Fruit fly (Drosophila melanogaster): ENCODE data around the gene HipHop.

HipHop gene

DNA sequence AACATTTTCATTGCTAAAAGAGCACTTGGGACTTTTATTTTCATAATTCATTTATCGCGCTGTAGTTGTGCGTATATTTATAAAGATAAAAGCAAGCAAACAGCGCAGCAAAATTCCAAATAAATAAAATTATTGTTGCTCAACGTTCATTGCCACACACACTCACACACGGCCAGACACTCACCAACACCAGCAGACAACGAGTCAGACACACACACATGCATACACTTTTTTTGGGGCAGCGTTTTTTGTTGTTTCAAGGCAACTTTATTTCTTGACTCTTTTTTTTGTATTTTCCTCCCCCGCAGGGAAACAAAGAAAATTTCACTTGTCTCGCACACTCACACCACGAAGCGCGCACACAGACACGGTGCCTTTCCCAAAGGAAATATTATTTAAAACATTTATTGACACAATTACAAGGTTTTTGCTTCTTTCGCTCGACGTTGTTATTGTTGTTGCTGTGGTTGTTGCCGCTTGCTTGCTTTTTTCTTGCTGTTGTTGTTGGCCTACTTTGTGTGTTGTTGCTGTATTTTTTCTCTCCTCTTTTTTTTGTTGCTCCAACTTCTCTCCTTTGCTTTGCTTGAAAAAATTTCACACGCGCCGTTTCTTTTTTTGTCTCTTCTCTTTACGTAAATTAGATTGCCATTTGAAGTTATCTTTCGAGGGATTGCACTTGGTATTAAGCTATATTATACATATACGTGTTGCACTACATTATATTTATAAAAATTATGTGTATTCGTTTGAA lies 909 bp upstream of the HipHop start:
- TF ChIP-seq CG8478 (optimal IDR thresholded peaks at IDR 0.05) (no peak), CTCF (optimal IDR thresholded peaks at IDR 0.05) (no peak)

DNA sequence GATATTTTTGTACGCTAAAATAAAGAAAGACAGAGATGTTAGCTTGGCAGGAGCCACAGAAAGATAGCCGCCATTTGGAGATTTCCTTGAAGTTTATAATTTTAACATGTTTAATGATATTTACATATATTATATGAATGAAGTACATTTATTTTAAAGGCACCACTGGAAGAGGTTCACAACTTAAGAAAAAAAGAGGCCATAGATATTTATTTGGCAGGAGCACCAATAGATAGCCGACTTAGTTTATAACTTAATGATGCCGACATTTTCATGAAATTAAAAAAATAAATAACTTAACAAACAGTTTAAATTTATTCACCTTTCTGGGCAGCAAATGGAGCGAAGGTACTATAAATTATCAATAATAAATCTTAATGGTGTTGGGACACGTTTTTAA lies 1.1 kb downstream of the HipHop start:
- TF ChIP-seq CTCF (optimal IDR thresholded peaks at IDR 0.05) (no peak), CG8478 (optimal IDR thresholded peaks at IDR 0.05) (no peak)

DNA sequence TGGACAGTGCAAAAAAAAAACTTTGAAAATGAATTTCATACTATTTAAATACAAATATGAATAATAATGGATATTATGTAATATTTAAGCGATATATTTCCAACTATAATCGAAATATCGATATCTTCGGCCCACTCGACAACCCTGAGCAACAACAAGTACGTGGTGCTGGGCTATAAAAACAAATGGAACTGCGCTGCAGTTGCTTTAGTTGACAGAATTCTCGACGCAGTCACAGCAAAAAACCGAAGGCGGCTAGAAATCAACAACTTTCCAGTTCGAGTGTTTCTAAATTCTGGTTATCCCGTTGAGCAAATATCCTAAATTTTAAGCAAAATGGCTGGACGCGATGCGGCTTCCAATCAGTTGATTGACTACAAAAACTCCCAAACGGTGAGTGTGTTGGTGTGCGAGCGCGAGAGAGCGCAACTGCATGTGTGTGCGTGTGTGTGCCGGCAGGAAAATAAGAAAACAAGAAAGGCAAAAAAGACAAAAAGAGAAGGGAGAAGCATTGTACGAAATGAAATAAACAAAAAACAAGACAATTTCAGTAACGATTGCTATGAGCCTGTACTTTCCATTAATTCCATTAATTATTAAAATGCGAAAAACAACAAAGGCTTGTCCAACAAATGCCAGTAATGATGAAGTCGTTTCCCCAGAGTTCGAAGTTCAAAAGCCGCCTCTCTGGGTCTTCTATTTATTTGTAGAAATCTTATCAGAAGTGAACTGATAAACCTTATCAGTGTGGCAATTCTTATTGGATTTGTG lies 1.7 kb downstream of the HipHop start, which contains the start of gene Cat:
Gene Cat (plus strand): TSS at position 155 of the 771 bp plus-strand sequence.
- no peak for TF ChIP-seq CG8478 (optimal IDR thresholded peaks at IDR 0.05)
- TF ChIP-seq CTCF (optimal IDR thresholded peaks at IDR 0.05): no peak

DNA sequence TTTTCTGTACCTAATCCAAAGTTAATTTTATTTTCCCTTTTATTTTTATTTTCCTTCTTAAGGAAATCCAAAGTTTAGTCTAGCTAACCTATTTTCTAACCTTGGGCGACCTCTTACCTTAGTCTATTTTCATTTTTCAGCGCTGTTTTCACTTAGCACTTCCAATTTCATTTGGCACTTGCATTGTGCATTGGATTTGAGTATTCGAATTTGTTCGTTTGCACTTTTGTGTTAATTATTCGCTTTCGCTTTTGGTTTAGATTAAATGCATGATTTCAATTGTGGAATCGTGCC lies 2.2 kb downstream of the HipHop start:
- TF ChIP-seq CTCF (optimal IDR thresholded peaks at IDR 0.05): no peak
- no peak for TF ChIP-seq CG8478 (optimal IDR thresholded peaks at IDR 0.05)

DNA sequence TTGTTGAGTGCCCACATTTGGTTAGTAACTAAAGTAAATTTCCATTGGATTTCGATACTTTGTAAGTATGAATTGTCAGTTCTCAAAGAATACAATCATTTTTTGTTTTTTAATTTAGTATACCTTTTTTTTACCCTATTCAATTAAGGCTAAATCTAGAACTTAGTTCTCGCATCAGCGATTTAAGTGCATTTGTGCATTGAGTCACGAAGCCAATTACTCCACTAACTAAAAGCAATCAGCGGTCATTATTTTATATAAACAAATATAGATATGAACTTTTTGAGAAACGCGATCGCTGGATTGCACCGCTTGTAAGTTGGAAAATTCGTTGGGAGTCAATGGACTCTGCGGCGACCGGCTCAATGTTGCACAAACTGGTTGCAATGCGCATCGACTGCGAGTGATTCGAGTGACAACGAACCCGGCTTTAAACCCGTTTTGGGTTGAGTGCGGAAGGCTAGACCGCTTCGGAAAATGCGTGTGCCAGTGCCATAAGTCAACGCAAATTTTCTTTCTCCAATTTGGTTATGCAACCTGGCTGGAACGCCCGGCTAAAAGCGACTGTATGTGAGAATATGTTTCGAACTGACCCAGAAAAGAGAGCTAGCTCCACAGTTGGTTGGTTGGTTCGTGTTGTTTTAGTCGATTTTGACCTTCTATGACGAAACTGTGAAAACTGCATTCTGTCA lies 3.0 kb downstream of the HipHop start:
- TF ChIP-seq CG8478 (optimal IDR thresholded peaks at IDR 0.05) (no peak), CTCF (optimal IDR thresholded peaks at IDR 0.05) (no peak)

DNA sequence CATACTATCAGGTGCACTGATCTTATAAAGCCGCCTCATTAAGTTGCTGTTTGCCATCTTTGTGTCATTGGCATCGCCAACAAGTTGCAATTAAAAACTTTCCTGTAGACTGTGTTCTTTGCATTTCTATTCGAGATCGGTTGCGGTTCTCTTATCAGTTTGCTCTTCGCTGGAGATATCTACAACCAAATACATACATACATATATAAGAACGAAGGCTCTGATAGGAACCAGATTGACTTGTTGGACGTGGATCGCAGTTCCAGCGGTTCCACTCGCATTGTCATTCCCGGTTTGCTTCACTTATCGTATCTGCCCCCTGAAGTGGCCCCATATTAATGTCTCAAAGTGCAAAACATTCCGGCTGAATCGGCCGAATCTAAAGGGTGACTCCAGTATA lies 3.9 kb downstream of the HipHop start:
- TF ChIP-seq CTCF (optimal IDR thresholded peaks at IDR 0.05): no peak
- no peak for TF ChIP-seq CG8478 (optimal IDR thresholded peaks at IDR 0.05)

DNA sequence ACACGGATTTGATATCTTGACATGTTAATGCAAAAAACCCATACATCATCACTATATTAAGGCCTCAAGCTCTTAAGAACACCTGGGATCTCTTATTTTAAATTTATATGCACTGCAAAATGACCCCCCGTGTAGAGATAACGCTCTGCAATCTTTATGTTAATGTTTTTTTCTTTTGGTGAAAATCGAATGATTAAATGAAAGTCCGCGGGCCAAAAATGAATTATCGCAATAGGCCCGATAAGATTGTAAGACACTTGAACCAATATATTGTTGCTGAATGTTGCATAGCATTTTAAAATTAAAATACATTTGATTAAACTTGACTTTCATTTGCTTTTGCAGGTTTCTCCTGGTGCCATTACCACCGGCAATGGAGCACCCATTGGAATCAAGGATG lies 5.0 kb downstream of the HipHop start:
- TF ChIP-seq CG8478 (optimal IDR thresholded peaks at IDR 0.05): no peak
- no peak for TF ChIP-seq CTCF (optimal IDR thresholded peaks at IDR 0.05)

DNA sequence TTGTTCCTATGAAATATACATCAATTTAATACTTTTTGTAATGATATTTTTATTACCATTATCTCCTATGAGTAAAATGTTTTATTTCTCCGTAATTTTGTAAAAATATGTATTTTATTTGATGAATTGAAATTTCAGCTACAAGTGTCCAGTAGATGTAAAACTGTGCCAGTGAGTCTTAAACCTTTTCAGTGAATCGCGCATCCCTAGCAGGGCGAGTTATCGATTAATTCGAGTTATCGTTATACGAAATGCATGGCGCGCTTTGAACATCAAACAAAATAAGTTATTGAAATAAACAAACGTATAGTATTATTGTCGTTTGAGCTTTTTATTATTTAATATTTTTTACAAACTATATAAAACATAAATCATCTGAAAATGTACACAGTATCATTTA lies 7.3 kb downstream of the HipHop start:
- TF ChIP-seq CG8478 (optimal IDR thresholded peaks at IDR 0.05) (no peak), CTCF (optimal IDR thresholded peaks at IDR 0.05) (peak in 1 of 2 experiments; percentile 53)

DNA sequence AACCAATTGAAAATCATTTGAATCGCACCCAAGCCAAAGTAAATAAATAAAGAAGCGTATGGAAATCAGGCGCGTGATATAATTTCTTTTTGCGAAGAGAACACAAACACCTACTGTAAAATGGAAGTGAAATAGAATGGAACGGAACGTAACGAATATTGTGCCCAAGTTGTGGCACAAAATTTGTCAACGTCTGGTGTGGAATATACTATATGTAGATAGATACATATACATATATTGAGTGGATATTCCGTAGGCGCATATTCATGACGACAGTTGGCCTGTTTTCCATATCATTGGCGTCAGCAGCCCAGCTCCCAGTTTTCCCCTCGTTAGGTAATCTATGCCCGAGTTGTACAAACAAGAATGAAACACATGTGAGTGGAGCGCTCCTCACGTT lies 11.2 kb downstream of the HipHop start:
- no peak for TF ChIP-seq CG8478 (optimal IDR thresholded peaks at IDR 0.05)
- no peak for TF ChIP-seq CTCF (optimal IDR thresholded peaks at IDR 0.05)

DNA sequence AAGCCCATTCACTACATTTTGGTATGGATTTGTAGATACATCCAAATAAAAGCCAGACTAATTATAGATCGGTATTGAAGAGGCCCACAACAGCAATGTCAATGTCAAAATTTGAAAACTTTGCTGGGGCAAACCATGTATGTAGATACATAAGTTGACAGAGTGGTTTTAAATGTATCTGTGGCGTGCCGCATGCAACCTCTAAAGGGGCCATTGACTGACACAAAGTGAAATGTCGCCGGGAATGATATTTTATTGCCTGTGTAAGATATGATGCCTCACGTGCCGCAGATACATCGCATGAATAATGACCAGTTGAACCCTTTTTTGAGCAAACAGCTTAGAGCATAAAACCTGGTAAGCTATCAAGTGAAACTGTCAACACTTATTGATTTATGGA lies 11.7 kb downstream of the HipHop start:
- TF ChIP-seq CG8478 (optimal IDR thresholded peaks at IDR 0.05) (no peak), CTCF (optimal IDR thresholded peaks at IDR 0.05) (no peak)

DNA sequence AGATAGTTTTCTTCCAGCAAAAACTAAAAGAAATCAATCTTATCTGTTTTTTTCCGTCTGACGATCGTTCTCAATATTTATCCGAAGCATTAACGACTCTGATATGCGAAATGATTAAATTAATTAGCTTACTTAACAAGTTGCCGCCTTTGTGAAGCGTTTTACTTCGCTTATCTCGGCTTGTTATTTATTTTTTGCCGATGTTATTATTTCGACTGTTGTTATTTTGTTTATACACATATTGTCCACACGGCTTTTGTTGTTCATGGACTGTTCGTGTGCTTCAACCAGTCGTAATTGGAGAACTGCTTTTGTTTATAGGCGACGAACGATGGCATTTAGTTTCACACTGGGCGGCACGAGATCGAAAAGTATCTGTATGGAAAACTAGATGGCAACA lies 12.3 kb downstream of the HipHop start:
- no peak for TF ChIP-seq CG8478 (optimal IDR thresholded peaks at IDR 0.05)

DNA sequence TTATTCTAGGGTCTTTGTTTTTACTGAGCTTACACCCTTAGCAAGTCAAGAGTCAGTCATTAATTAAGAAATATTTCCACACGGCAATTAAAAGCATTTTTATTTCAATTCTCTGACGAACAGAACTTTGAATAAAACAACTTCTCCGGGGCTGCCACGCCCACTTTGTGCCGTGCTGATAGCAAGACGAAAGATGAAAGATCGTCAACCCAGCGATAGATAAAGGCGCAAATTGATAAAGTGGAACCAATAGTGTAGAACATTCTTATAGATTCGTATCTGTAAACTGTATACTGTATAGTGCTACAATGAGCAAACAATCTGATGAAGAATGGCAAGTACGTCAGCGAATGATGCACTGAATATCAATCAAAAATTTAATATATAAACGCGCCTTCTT lies 14.0 kb downstream of the HipHop start:
- TF ChIP-seq CG8478 (optimal IDR thresholded peaks at IDR 0.05) (no peak), CTCF (optimal IDR thresholded peaks at IDR 0.05) (no peak)

DNA sequence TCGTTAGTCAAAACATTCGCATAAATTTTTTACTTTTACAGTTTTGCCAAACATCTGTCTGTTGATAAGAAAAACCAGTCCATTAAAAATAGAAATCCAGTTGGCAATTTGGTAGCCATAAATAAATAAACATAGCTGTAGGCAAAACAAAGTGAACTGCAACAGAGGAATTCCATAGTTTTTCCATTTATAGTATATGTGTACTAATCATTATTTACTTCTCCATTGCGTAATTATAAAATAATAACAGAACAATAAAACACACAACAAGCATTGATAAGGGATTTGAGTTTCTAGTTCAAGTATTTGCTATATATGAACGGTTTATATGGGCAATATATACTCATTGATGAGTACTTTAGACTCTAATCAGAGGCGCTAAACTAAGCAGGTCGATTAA lies 15.7 kb downstream of the HipHop start:
- TF ChIP-seq CTCF (optimal IDR thresholded peaks at IDR 0.05) (no peak), CG8478 (optimal IDR thresholded peaks at IDR 0.05) (no peak)

DNA sequence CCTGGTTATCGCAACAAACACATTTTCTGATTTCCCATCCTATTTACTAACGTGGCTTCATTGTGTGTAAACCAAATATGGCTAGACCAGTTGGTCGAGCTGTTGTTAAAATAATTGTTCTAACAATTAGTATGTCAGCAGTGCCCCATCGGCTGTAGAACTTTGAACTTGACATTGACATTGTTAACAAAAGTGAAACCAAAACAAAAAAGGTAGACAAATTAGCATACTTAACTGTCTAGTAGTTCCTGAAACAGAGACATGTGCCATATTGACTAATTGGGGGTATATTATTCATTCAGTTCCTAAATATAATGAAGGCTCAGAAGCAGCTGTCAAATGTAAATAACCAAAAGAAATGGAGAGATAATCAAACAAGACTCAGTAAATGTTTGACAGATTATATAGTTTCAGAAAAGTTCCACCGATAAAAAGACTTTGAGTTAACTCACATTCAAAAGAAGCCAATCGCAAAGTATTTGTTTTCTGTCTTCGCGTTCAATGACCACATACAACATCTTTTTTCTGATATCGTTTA lies 16.8 kb downstream of the HipHop start:
- TF ChIP-seq CG8478 (optimal IDR thresholded peaks at IDR 0.05): no peak
- no peak for TF ChIP-seq CTCF (optimal IDR thresholded peaks at IDR 0.05)

DNA sequence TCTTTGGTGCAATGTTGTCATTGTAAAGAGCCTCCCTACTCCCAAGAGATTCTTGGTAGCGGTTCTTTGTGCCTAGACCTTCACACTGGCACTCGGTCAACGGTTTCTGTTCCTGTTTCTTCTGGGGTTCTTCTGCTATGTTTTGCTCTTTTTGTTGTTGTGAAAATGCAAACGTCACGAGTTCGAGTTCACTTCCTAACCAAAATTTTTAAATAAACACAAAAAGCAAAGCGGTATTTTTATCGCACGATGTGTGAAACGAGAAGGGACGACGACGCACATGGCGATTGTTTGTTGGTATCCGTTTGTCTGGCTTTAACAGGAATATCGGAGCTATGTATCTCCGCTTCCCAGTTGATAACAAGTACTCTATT lies 19.0 kb downstream of the HipHop start:
- TF ChIP-seq CG8478 (optimal IDR thresholded peaks at IDR 0.05) (no peak), CTCF (optimal IDR thresholded peaks at IDR 0.05) (no peak)
